Worm (Caenorhabditis elegans): ENCODE results near the gene F56F10.2.

DNA sequence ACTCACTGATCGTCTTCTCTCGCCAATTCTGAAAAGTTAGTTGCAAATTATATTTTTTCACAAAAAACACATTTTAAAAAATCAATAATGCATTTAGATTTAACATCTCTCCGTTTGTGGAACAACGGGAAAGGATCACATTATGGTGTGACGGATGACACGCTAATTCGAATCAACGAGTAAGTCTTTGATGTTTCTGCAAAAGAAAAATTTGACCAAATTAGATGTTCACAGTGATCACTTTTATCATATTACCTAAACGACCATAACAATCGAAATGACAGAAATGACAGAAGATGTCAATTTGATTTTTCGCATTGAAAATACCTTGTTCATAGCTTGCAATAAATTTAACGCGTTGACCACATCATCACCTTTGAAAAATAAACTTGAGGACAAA, 2.0 kb downstream of the F56F10.2 start:
- no peak for TF ChIP-seq lin-39 (tag; optimal IDR thresholded peaks at IDR 0.05)
- no peak for TF ChIP-seq nhr-12 (tag; optimal IDR thresholded peaks at IDR 0.05)
- TF ChIP-seq skn-1 (tag; optimal IDR thresholded peaks at IDR 0.05), result no peak
- no peak for TF ChIP-seq zag-1 (tag; optimal IDR thresholded peaks at IDR 0.05)
- TF ChIP-seq Y55F3AM.14 (GFP tag; optimal IDR thresholded peaks at IDR 0.05), result no peak
